Worm (Caenorhabditis elegans) whole organism, L4 larva: Measurements from ENCODE around the gene zfp-2.

Source experiments
- D1046.2 ChIP-seq: fragments of 200-800 bp; sonication (Bioruptor generic); IDR thresholded peaks from 2 replicates; pipeline ENCODE4 v1.3.6; 2022; ENCODE audit warnings: missing genetic modification characterization, missing compliant biosample characterization
- R02D3.7 ChIP-seq: fragments of 150-350 bp; sonication (generic microtip); optimal IDR thresholded peaks from 3 replicates; lab custom pipeline; 2014; ENCODE audit warnings: missing biosample characterization, missing genetic modification characterization
- T26A8.4 ChIP-seq: fragments of 200-800 bp; sonication (Bioruptor generic); IDR thresholded peaks from 2 replicates; pipeline ENCODE4 v1.3.6; 2022; ENCODE audit warnings: missing genetic modification characterization, missing compliant biosample characterization
- Y75B8A.6 ChIP-seq: fragments of 200-800 bp; sonication (Bioruptor generic); IDR thresholded peaks from 2 replicates; pipeline ENCODE4 v1.3.6; 2022; ENCODE audit warnings: missing genetic modification reagents, missing genetic modification characterization, missing compliant biosample characterization
- ZK546.5 ChIP-seq, 2 experiments: sonication (generic microtip); optimal IDR thresholded peaks; 2 replicates each; lab custom pipeline; 2017; ENCODE audit warnings: missing biosample characterization in 2 of 2, missing genetic modification characterization in 2 of 2
- aha-1 ChIP-seq: fragments of 150-350 bp; peaks from one replicate; lab custom pipeline; 2014; ENCODE audit warnings: missing biosample characterization, missing genetic modification characterization
- ama-1 ChIP-seq: fragments of 150-350 bp; optimal IDR thresholded peaks from 2 replicates; lab custom pipeline; 2014; ENCODE audit warnings: inconsistent platforms, mixed read lengths
- arid-1 ChIP-seq: fragments of 200-800 bp; sonication (Bioruptor generic); conservative IDR thresholded peaks from 2 replicates; pipeline ENCODE4 v1.3.6; 2022; ENCODE audit warnings: missing genetic modification reagents, missing genetic modification characterization, missing compliant biosample characterization
- ceh-44 ChIP-seq: fragments of 200-800 bp; sonication (Bioruptor generic); IDR thresholded peaks from 2 replicates; pipeline ENCODE4 v1.3.6; 2022; ENCODE audit warnings: missing genetic modification reagents, missing genetic modification characterization, missing compliant biosample characterization
- ceh-62 ChIP-seq: sonication (generic microtip); optimal IDR thresholded peaks from 2 replicates; lab custom pipeline; 2017; ENCODE audit warnings: missing biosample characterization, missing genetic modification characterization
- ces-1 ChIP-seq: fragments of 150-350 bp; sonication (generic microtip); optimal IDR thresholded peaks from 4 replicates; lab custom pipeline; 2014; ENCODE audit warnings: missing biosample characterization, missing genetic modification reagents, missing genetic modification characterization
- daf-16 ChIP-seq, 3 experiments: sonication (generic microtip); optimal IDR thresholded peaks; 2 replicates each; lab custom pipeline; 2016 to 2017; ENCODE audit warnings: missing genetic modification characterization in 3 of 3, missing genetic modification reagents in 3 of 3, mild to moderate bottlenecking in 2 of 3, missing compliant biosample characterization in 2 of 3, missing biosample characterization in 1 of 3, moderate library complexity in 1 of 3
- daf-8 ChIP-seq: fragments of 200-800 bp; sonication (Bioruptor generic); IDR thresholded peaks from 2 replicates; pipeline ENCODE4 v1.3.6; 2022; ENCODE audit warnings: missing genetic modification characterization, missing compliant biosample characterization
- dmd-6 ChIP-seq: fragments of 200-800 bp; sonication (Bioruptor generic); IDR thresholded peaks from 2 replicates; pipeline ENCODE4 v1.3.6; 2022; ENCODE audit warnings: missing genetic modification reagents, missing genetic modification characterization, missing compliant biosample characterization
- duxl-1 ChIP-seq: sonication (generic microtip); optimal IDR thresholded peaks from 2 replicates; lab custom pipeline; 2016; ENCODE audit warnings: mild to moderate bottlenecking, missing genetic modification characterization, moderate library complexity, missing compliant biosample characterization; ENCODE audit not compliant: poor library complexity
- dve-1 ChIP-seq: sonication (generic microtip); optimal IDR thresholded peaks from 2 replicates; lab custom pipeline; 2017; ENCODE audit warnings: antibody characterized with exemption, mild to moderate bottlenecking, missing genetic modification characterization, missing compliant biosample characterization; ENCODE audit not compliant: insufficient read depth
- egl-43 ChIP-seq: fragments of 200-800 bp; sonication (Bioruptor generic); IDR thresholded peaks from 2 replicates; pipeline ENCODE4 v1.3.6; 2022; ENCODE audit warnings: missing genetic modification reagents, missing genetic modification characterization, missing compliant biosample characterization
- fos-1 ChIP-seq: fragments of 150-350 bp; optimal IDR thresholded peaks from 2 replicates; lab custom pipeline; 2014; ENCODE audit warnings: missing biosample characterization, missing genetic modification characterization
- hif-1 ChIP-seq, 2 experiments: sonication (generic microtip); optimal IDR thresholded peaks; 2 replicates each; lab custom pipeline; 2016 to 2017; ENCODE audit warnings: missing compliant biosample characterization in 2 of 2, missing genetic modification characterization in 2 of 2, missing genetic modification reagents in 2 of 2, missing genotype in 2 of 2, mild to moderate bottlenecking in 1 of 2
- hlh-30 ChIP-seq: sonication (generic microtip); optimal IDR thresholded peaks from 2 replicates; lab custom pipeline; 2017; ENCODE audit warnings: antibody characterized with exemption, mild to moderate bottlenecking, missing genetic modification characterization, missing compliant biosample characterization; ENCODE audit not compliant: insufficient read depth
- lin-1 ChIP-seq: fragments of 200-800 bp; sonication (Bioruptor generic); IDR thresholded peaks from 2 replicates; pipeline ENCODE4 v1.3.6; 2022; ENCODE audit warnings: missing genetic modification reagents, missing genetic modification characterization, missing compliant biosample characterization
- lin-15B ChIP-seq: fragments of 150-350 bp; sonication (generic microtip); optimal IDR thresholded peaks from 3 replicates; lab custom pipeline; 2014; ENCODE audit warnings: missing biosample characterization, missing genetic modification characterization
- mdl-1 ChIP-seq, 2 experiments: fragments of 150-350 bp in 1 of 2; sonication (generic microtip) in 1 of 2; optimal IDR thresholded peaks; 2 replicates each; lab custom pipeline; 2014 to 2017; ENCODE audit warnings: missing biosample characterization in 2 of 2, missing genetic modification characterization in 2 of 2
- mxl-3 ChIP-seq: fragments of 200-800 bp; sonication (Bioruptor generic); optimal IDR thresholded peaks from 2 replicates; lab custom pipeline; 2018; ENCODE audit warnings: mild to moderate bottlenecking, missing genetic modification characterization, missing compliant biosample characterization
- nhr-111 ChIP-seq: fragments of 200-800 bp; sonication (Bioruptor generic); optimal IDR thresholded peaks from 2 replicates; lab custom pipeline; 2018; ENCODE audit warnings: mild to moderate bottlenecking, missing genetic modification characterization, missing compliant biosample characterization
- nhr-25 ChIP-seq: sonication (generic microtip); optimal IDR thresholded peaks from 2 replicates; lab custom pipeline; 2017; ENCODE audit warnings: missing genetic modification characterization, mild to moderate bottlenecking, missing compliant biosample characterization, antibody characterized with exemption, moderate library complexity, borderline replicate concordance; ENCODE audit not compliant: insufficient read depth
- nhr-28 ChIP-seq: fragments of 150-350 bp; optimal IDR thresholded peaks from 2 replicates; lab custom pipeline; 2014; ENCODE audit warnings: missing biosample characterization, missing genetic modification characterization
- nhr-76 ChIP-seq: fragments of 150-350 bp; optimal IDR thresholded peaks from 2 replicates; lab custom pipeline; 2014; ENCODE audit warnings: missing biosample characterization, missing genetic modification characterization
- php-3 ChIP-seq: fragments of 200-800 bp; sonication (Bioruptor generic); IDR thresholded peaks from 2 replicates; pipeline ENCODE4 v1.3.6; 2022; ENCODE audit warnings: missing genetic modification reagents, missing genetic modification characterization, missing compliant biosample characterization
- saeg-2 ChIP-seq: fragments of 200-800 bp; sonication (Bioruptor generic); IDR thresholded peaks from 2 replicates; pipeline ENCODE4 v1.3.6; 2022; ENCODE audit warnings: missing genetic modification reagents, missing genetic modification characterization, missing compliant biosample characterization
- skn-1 ChIP-seq: fragments of 150-350 bp; optimal IDR thresholded peaks from 2 replicates; lab custom pipeline; 2014; ENCODE audit warnings: missing biosample characterization, missing genetic modification characterization
- snpc-1.2 ChIP-seq: fragments of 200-800 bp; sonication (Bioruptor generic); IDR thresholded peaks from 2 replicates; pipeline ENCODE4 v1.3.6; 2022; ENCODE audit warnings: missing genetic modification reagents, missing genetic modification characterization, missing compliant biosample characterization
- spr-1 ChIP-seq: sonication (generic microtip); optimal IDR thresholded peaks from 2 replicates; lab custom pipeline; 2016; ENCODE audit warnings: mild to moderate bottlenecking, missing genetic modification characterization, missing compliant biosample characterization
- tag-97 ChIP-seq: fragments of 200-800 bp; sonication (Bioruptor generic); IDR thresholded peaks from 2 replicates; pipeline ENCODE4 v1.3.6; 2022; ENCODE audit warnings: missing genetic modification characterization, missing compliant biosample characterization
- unc-130 ChIP-seq: sonication (generic microtip); optimal IDR thresholded peaks from 2 replicates; lab custom pipeline; 2016; ENCODE audit warnings: missing genetic modification reagents, missing genetic modification characterization, missing compliant biosample characterization
- vab-7 ChIP-seq: fragments of 200-800 bp; sonication (Bioruptor generic); IDR thresholded peaks from 2 replicates; pipeline ENCODE4 v1.3.6; 2022; ENCODE audit warnings: missing genetic modification reagents, missing genetic modification characterization, missing compliant biosample characterization
- zag-1 ChIP-seq: fragments of 150-350 bp; optimal IDR thresholded peaks from 2 replicates; lab custom pipeline; 2014; ENCODE audit warnings: missing biosample characterization, missing genetic modification characterization
- zfp-2 ChIP-seq: sonication (generic microtip); optimal IDR thresholded peaks from 2 replicates; lab custom pipeline; 2016; ENCODE audit warnings: mild to moderate bottlenecking, missing genetic modification characterization, missing compliant biosample characterization
- zfp-3 ChIP-seq: fragments of 200-800 bp; sonication (Bioruptor generic); conservative IDR thresholded peaks from 2 replicates; pipeline ENCODE4 v1.3.6; 2022; ENCODE audit warnings: missing genetic modification reagents, missing genetic modification characterization, missing compliant biosample characterization
- zip-2 ChIP-seq: fragments of 150-350 bp; optimal IDR thresholded peaks from 2 replicates; lab custom pipeline; 2014; ENCODE audit warnings: missing biosample characterization, missing genetic modification characterization
- ztf-7 ChIP-seq: fragments of 150-350 bp; optimal IDR thresholded peaks from 2 replicates; lab custom pipeline; 2014; ENCODE audit warnings: missing biosample characterization, missing genetic modification characterization

zfp-2 gene

DNA sequence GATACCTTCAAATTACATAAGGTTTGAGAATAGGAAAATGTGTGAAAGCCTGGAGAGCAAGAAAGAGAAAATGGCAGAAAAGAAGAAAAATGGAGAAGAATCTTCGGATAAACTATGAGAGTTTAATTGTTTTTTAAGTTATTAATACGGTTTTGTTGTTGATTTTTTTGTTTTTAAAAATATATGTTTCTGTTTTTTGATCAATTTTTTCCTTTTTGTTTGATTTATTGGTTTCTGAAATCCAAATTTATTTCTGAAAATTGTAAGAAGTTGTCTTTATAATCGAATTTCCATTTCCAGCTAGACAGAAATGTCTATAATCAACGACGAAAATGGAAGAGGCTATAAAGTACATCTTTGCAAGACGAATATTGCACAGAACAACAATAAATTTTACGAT is 35.3 kb downstream of the zfp-2 start, which contains the start of gene parp-2:
Gene parp-2, plus strand, starts transcription at position 301 of the 400 bp plus-strand sequence.
- no peak for TF ChIP-seq tag-97
- TF ChIP-seq ztf-7 (tag; lab: Kevin White, UChicago): no peak
- TF ChIP-seq daf-8: no peak
- no peak for TF ChIP-seq unc-130
- no peak for TF ChIP-seq fos-1
- TF ChIP-seq zip-2 (tag; lab: Kevin White, UChicago): no peak
- no peak for TF ChIP-seq ces-1 (GFP tag; lab: Kevin White, UChicago)
- no peak for TF ChIP-seq nhr-25 (tag; lab: Kevin White, UChicago)
- TF ChIP-seq spr-1 (tag; lab: Kevin White, UChicago): no peak
- TF ChIP-seq vab-7 (GFP tag; lab: Robert Waterston, UW): no peak
- no peak for TF ChIP-seq R02D3.7 (tag; lab: Kevin White, UChicago)
- TF ChIP-seq duxl-1: no peak
- TF ChIP-seq ceh-44 (GFP tag; lab: Robert Waterston, UW): no peak
- TF ChIP-seq D1046.2: no peak
- TF ChIP-seq lin-15B (tag; lab: Kevin White, UChicago): no peak
- no peak for TF ChIP-seq egl-43 (GFP tag; lab: Robert Waterston, UW)
- no peak for TF ChIP-seq ceh-62 (tag; lab: Kevin White, UChicago)

ce11 chrII:9594924-9595323 is 37.5 kb downstream of the zfp-2 start, which contains the start of gene E02H1.5:
Gene E02H1.5, plus strand, starts transcription at chrII:9595224.
- no peak for TF ChIP-seq saeg-2 (GFP tag; lab: Robert Waterston, UW)
- no peak for TF ChIP-seq zag-1
- no peak for TF ChIP-seq nhr-76 (tag; lab: Kevin White, UChicago)
- TF ChIP-seq zfp-2 (tag; lab: Kevin White, UChicago): no peak
- TF ChIP-seq lin-1: no peak

DNA sequence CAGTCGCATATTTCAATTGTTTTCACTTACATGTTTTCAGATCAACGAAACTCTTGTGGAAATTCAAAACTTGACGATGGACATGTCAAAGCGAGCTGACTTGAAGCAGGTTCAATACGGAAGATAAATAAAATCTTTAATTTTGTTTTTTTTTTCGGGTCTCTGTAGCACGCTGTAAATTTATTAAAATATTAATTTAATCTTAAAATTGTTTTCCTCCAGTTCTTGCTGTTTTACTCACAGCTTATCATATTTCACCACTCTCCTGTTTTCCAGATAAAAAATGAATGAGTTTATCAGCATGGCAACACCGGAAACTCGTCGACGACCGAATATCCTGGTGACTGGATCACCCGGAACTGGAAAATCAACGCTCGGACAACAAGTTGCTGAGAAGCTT is 39.0 kb downstream of the zfp-2 start, which contains the start of gene E02H1.6:
Gene E02H1.6, plus strand, starts transcription at position 301 of the 400 bp plus-strand sequence.
- TF ChIP-seq Y75B8A.6 (GFP tag; lab: Robert Waterston, UW): no peak
- TF ChIP-seq, all 104 proteins: peak for 0

DNA sequence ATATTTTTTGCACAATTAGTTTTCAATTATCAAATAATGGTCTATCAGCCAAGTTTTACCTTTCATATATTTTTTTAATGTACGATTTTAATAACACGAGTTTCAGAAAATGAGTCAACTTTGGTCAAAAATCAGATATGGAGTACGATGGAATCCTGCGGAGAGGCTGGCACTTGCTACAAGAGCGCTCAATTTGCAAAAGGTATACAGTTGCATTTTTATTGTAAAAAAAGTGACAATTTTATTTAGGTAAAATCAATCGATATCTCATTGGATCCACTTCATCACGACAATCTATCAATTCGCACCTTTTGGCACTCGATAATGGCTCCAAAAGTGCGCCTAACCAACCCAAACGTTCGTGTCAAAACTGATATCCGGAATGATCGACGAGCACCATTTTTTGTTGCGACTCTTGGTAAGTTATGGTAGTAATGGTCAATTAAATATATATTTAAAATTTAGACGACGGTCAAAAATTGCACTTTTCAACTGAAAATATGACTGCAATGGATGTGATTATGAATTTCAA is 40.1 kb downstream of the zfp-2 start, which contains the start of gene mrpl-53:
Gene mrpl-53, plus strand, starts transcription at position 107 of the 532 bp plus-strand sequence.
- TF ChIP-seq arid-1 (GFP tag; lab: Robert Waterston, UW) (0 out of 2 replicates have a peak, but pooled peaks have one; percentile 7), zfp-3 (GFP tag; lab: Robert Waterston, UW) (0 out of 2 replicates have a peak, but pooled peaks have one; percentile 65), aha-1 (tag; lab: Kevin White, UChicago) (peak; percentile 92), daf-16 (GFP tag; optimal IDR thresholded peaks at IDR 0.05; lab: Kevin White, UChicago) (peak in 1 of 2 experiments; percentile 8), daf-16 (tag; optimal IDR thresholded peaks at IDR 0.05; lab: Kevin White, UChicago) (no peak), hif-1 (tag; optimal IDR thresholded peaks at IDR 0.05; lab: Kevin White, UChicago) (peak in 1 of 2 experiments; percentile 8), ama-1 (peak; percentile 6), snpc-1.2 (GFP tag; lab: Robert Waterston, UW) (no peak), dve-1 (peak; percentile 1), T26A8.4 (GFP tag; lab: Robert Waterston, UW) (no peak)

DNA sequence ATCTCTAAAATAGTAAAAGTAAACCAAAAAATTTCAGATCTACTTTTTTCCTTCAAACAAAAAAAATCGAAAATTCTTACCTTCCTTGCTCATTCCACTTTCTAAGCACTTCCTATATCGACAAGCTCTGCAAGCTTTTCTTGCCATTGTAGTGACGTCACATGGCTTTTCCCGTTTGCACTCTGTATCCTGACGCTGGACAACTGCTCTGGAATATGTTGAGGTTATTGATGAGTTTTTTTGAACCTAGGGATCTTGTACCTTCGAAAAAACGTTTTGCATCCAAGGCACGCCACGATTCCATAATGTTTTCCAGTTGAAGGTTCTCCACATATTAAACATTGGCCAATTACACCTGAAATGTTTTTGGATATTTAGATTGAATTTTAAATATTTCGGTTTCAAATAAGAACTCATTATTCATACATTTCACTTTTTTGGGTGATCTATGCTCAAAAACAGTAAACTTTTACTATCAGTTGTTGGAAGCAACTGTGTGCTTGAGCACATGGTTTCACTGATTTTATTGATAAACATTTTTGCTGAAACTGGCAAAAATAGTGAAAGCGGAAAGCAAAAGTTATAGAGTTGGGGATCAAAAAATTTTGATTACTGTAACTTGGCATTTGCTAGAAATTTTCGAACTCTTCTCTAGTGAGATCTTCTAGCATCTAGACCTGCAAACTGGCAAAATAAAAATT is 42.7 kb downstream of the zfp-2 start:
- TF ChIP-seq dve-1 (peak; percentile 53), mdl-1 (tag; optimal IDR thresholded peaks at IDR 0.05; lab: Kevin White, UChicago) (peak in 1 of 2 experiments; percentile 42), nhr-111 (no peak), php-3 (peak; percentile 13; the same call in 1 of the 2 replicates), saeg-2 (GFP tag; lab: Robert Waterston, UW) (0 out of 2 replicates have a peak, but pooled peaks have one; percentile 19), mxl-3 (GFP tag; lab: Kevin White, UChicago) (peak; percentile 23), nhr-28 (peak; percentile 37), daf-16 (GFP tag; optimal IDR thresholded peaks at IDR 0.05; lab: Kevin White, UChicago) (no peak), daf-16 (tag; optimal IDR thresholded peaks at IDR 0.05; lab: Kevin White, UChicago) (peak; percentile 70), dmd-6 (GFP tag; lab: Robert Waterston, UW) (peak; percentile 25), zfp-3 (GFP tag; lab: Robert Waterston, UW) (0 out of 2 replicates have a peak, but pooled peaks have one; percentile 1), skn-1 (tag; lab: Kevin White, UChicago) (no peak), ZK546.5 (tag; optimal IDR thresholded peaks at IDR 0.05; lab: Kevin White, UChicago) (no peak), hlh-30 (peak; percentile 26), arid-1 (GFP tag; lab: Robert Waterston, UW) (no peak)
